Fruit fly (Drosophila melanogaster) whole organism, embryonic: ENCODE results near the gene mRpL28.
A peak's percentile ranks its signal among the peaks of the same experiment; 100 is the strongest.

Experiments used
- Ada2b ChIP-seq: fragments of 200-800 bp; sonication (Bioruptor generic); IDR thresholded peaks from 2 replicates; pipeline ENCODE4 v1.3.6; 2022; ENCODE audit warnings: missing biosample characterization, missing genetic modification characterization
- CG10366 ChIP-seq: fragments of 200-800 bp; sonication (Bioruptor generic); IDR thresholded peaks from 2 replicates; pipeline ENCODE4 v1.3.6; 2022; ENCODE audit warnings: missing biosample characterization, missing genetic modification characterization
- CG11504 ChIP-seq: fragments of 200-800 bp; sonication (Bioruptor generic); optimal IDR thresholded peaks from 3 replicates; lab custom pipeline; 2019; ENCODE audit warnings: missing biosample characterization, mild to moderate bottlenecking, missing genetic modification characterization, moderate library complexity
- CG14014 ChIP-seq: fragments of 200-800 bp; sonication (Bioruptor generic); IDR thresholded peaks from 2 replicates; pipeline ENCODE4 v1.3.6; 2022; ENCODE audit warnings: missing biosample characterization, missing genetic modification characterization
- CG15601 ChIP-seq: fragments of 200-800 bp; sonication (Bioruptor generic); optimal IDR thresholded peaks from 3 replicates; lab custom pipeline; 2019; ENCODE audit warnings: missing biosample characterization, mild to moderate bottlenecking, missing genetic modification characterization, moderate library complexity
- CG17802 ChIP-seq: fragments of 200-800 bp; sonication (Bioruptor generic); optimal IDR thresholded peaks from 2 replicates; lab custom pipeline; 2018; ENCODE audit warnings: missing biosample characterization, mild to moderate bottlenecking, missing genetic modification characterization, moderate library complexity
- CG17912 ChIP-seq: fragments of 200-800 bp; sonication (Bioruptor generic); optimal IDR thresholded peaks from 2 replicates; lab custom pipeline; 2018; ENCODE audit warnings: missing biosample characterization, mild to moderate bottlenecking, missing genetic modification characterization
- CG2116 ChIP-seq: fragments of 200-800 bp; sonication (Bioruptor generic); optimal IDR thresholded peaks from 3 replicates; lab custom pipeline; 2018; ENCODE audit warnings: missing biosample characterization, mild to moderate bottlenecking, missing genetic modification characterization
- CG2199 ChIP-seq: fragments of 200-800 bp; sonication (Bioruptor generic); IDR thresholded peaks from 3 replicates; pipeline ENCODE4 v1.3.6; 2022; ENCODE audit warnings: missing biosample characterization, missing genetic modification characterization
- CG2889 ChIP-seq: fragments of 200-800 bp; sonication (Bioruptor generic); IDR thresholded peaks from 3 replicates; pipeline ENCODE4 v1.3.6; 2022; ENCODE audit warnings: missing biosample characterization, missing genetic modification characterization
- CG31441 ChIP-seq: fragments of 200-800 bp; sonication (Bioruptor generic); IDR thresholded peaks from 2 replicates; pipeline ENCODE4 v1.3.6; 2022; ENCODE audit warnings: missing biosample characterization, missing genetic modification characterization
- CG32772 ChIP-seq: fragments of 200-800 bp; sonication (Bioruptor generic); IDR thresholded peaks from 2 replicates; pipeline ENCODE4 v1.3.6; 2022; ENCODE audit warnings: missing biosample characterization, missing genetic modification characterization
- CG34422 ChIP-seq: fragments of 200-800 bp; sonication (Bioruptor generic); IDR thresholded peaks from 3 replicates; pipeline ENCODE4 v1.3.6; 2022; ENCODE audit warnings: missing biosample characterization, missing genetic modification characterization
- CG4360 ChIP-seq: fragments of 200-800 bp; sonication (Bioruptor generic); IDR thresholded peaks from 2 replicates; pipeline ENCODE4 v1.3.6; 2022; ENCODE audit warnings: missing biosample characterization, missing genetic modification characterization
- CG4854 ChIP-seq: fragments of 200-800 bp; sonication (Bioruptor generic); optimal IDR thresholded peaks from 2 replicates; lab custom pipeline; 2016; ENCODE audit warnings: missing biosample characterization, missing genetic modification characterization, inconsistent platforms
- CG5180 ChIP-seq: fragments of 200-800 bp; sonication (Bioruptor generic); optimal IDR thresholded peaks from 3 replicates; lab custom pipeline; 2017; ENCODE audit warnings: missing biosample characterization, missing genetic modification characterization, mild to moderate bottlenecking, moderate library complexity, missing genetic modification reagents
- CG6854 ChIP-seq: fragments of 200-800 bp; sonication (Bioruptor generic); optimal IDR thresholded peaks from 3 replicates; lab custom pipeline; 2017; ENCODE audit warnings: missing biosample characterization, mild to moderate bottlenecking, missing genetic modification characterization
- CG8359 ChIP-seq: fragments of 200-800 bp; sonication (Bioruptor generic); optimal IDR thresholded peaks from 2 replicates; lab custom pipeline; 2017; ENCODE audit warnings: missing biosample characterization, mild to moderate bottlenecking, missing genetic modification characterization, borderline replicate concordance
- Doc3 ChIP-seq: fragments of 200-800 bp; sonication (Bioruptor generic); IDR thresholded peaks from 3 replicates; pipeline ENCODE4 v1.3.6; 2022; ENCODE audit warnings: missing biosample characterization, missing genetic modification characterization; ENCODE audit not compliant: partially characterized antibody
- Fer1 ChIP-seq: fragments of 200-800 bp; sonication (Bioruptor generic); optimal IDR thresholded peaks from 2 replicates; lab custom pipeline; 2017; ENCODE audit warnings: missing biosample characterization, mild to moderate bottlenecking, missing genetic modification characterization
- HLH54F ChIP-seq: fragments of 200-800 bp; sonication (Bioruptor generic); optimal IDR thresholded peaks from 3 replicates; lab custom pipeline; 2016; ENCODE audit warnings: missing biosample characterization, missing genetic modification characterization
- Hey ChIP-seq: fragments of 200-800 bp; sonication (Bioruptor generic); optimal IDR thresholded peaks from 3 replicates; lab custom pipeline; 2018; ENCODE audit warnings: missing biosample characterization, mild to moderate bottlenecking, missing genetic modification characterization
- Neu2 ChIP-seq: fragments of 200-800 bp; sonication (Bioruptor generic); optimal IDR thresholded peaks from 3 replicates; lab custom pipeline; 2016; ENCODE audit warnings: missing biosample characterization, missing genetic modification characterization, borderline replicate concordance
- Ptx1 ChIP-seq: fragments of 200-800 bp; sonication (Bioruptor generic); IDR thresholded peaks from 2 replicates; pipeline ENCODE4 v1.3.6; 2022; ENCODE audit warnings: missing biosample characterization, missing genetic modification characterization
- Sox102F ChIP-seq: fragments of 200-800 bp; sonication (Bioruptor generic); optimal IDR thresholded peaks from 2 replicates; lab custom pipeline; 2018; ENCODE audit warnings: missing biosample characterization, mild to moderate bottlenecking, missing genetic modification characterization, moderate library complexity
- TFAM ChIP-seq: fragments of 200-800 bp; sonication (Bioruptor generic); optimal IDR thresholded peaks from 2 replicates; lab custom pipeline; 2017; ENCODE audit warnings: missing biosample characterization, missing genetic modification characterization, inconsistent platforms
- Vsx1 ChIP-seq: fragments of 200-800 bp; sonication (Bioruptor generic); optimal IDR thresholded peaks from 2 replicates; lab custom pipeline; 2017; ENCODE audit warnings: missing biosample characterization, mild to moderate bottlenecking, missing genetic modification characterization, missing genetic modification reagents
- Xbp1 ChIP-seq: fragments of 200-800 bp; sonication (Bioruptor generic); optimal IDR thresholded peaks from 3 replicates; lab custom pipeline; 2016; ENCODE audit warnings: missing biosample characterization, mild to moderate bottlenecking, missing genetic modification characterization
- ato ChIP-seq: fragments of 200-800 bp; sonication (Bioruptor generic); IDR thresholded peaks from 2 replicates; pipeline ENCODE4 v1.3.6; 2022; ENCODE audit warnings: missing biosample characterization, missing genetic modification characterization; ENCODE audit not compliant: partially characterized antibody
- cg ChIP-seq: fragments of 200-800 bp; sonication (Bioruptor generic); optimal IDR thresholded peaks from 3 replicates; lab custom pipeline; 2019; ENCODE audit warnings: missing biosample characterization, mild to moderate bottlenecking, missing genetic modification characterization, moderate library complexity
- chinmo ChIP-seq: fragments of 200-800 bp; sonication (Bioruptor generic); IDR thresholded peaks from 4 replicates; pipeline ENCODE4 v1.3.6; 2022; ENCODE audit warnings: missing biosample characterization, missing genetic modification characterization; ENCODE audit not compliant: partially characterized antibody
- chm ChIP-seq: fragments of 200-800 bp; sonication (Bioruptor generic); IDR thresholded peaks from 2 replicates; pipeline ENCODE4 v1.3.6; 2022; ENCODE audit warnings: missing biosample characterization, missing genetic modification characterization
- chn ChIP-seq: fragments of 200-800 bp; sonication (Bioruptor generic); optimal IDR thresholded peaks from 2 replicates; lab custom pipeline; 2016; ENCODE audit warnings: missing biosample characterization, missing genetic modification characterization
- corto ChIP-seq: fragments of 200-800 bp; sonication (Bioruptor generic); optimal IDR thresholded peaks from 2 replicates; lab custom pipeline; 2016; ENCODE audit warnings: missing biosample characterization, mild to moderate bottlenecking, missing genetic modification characterization, moderate library complexity
- cwo ChIP-seq: fragments of 200-800 bp; sonication (Bioruptor generic); optimal IDR thresholded peaks from 3 replicates; lab custom pipeline; 2017; ENCODE audit warnings: missing biosample characterization, missing genetic modification characterization, mild to moderate bottlenecking, moderate library complexity, missing genetic modification reagents
- fd64A ChIP-seq: fragments of 200-800 bp; sonication (Bioruptor generic); optimal IDR thresholded peaks from 3 replicates; lab custom pipeline; 2018; ENCODE audit warnings: missing biosample characterization, mild to moderate bottlenecking, missing genetic modification characterization
- ftz-f1 ChIP-seq: fragments of 200-800 bp; sonication (Bioruptor generic); optimal IDR thresholded peaks from 2 replicates; lab custom pipeline; 2016; ENCODE audit warnings: missing biosample characterization, missing genetic modification characterization
- gem ChIP-seq: fragments of 200-800 bp; sonication (Bioruptor generic); optimal IDR thresholded peaks from 2 replicates; lab custom pipeline; 2019; ENCODE audit warnings: missing biosample characterization, mild to moderate bottlenecking, missing genetic modification characterization, moderate library complexity
- h ChIP-seq: fragments of >200 bp; optimal IDR thresholded peaks from 2 replicates; lab custom pipeline; 2017
- ham ChIP-seq: fragments of 200-800 bp; sonication (Bioruptor generic); IDR thresholded peaks from 2 replicates; pipeline ENCODE4 v1.3.6; 2022; ENCODE audit warnings: missing biosample characterization, missing genetic modification characterization
- lov ChIP-seq, 2 experiments: fragments of 200-800 bp in 1 of 2; fragments of >200 bp in 1 of 2; sonication (Bioruptor generic) in 1 of 2; IDR thresholded peaks in 1 of 2; optimal IDR thresholded peaks in 1 of 2; 2 replicates in 1 of 2; 3 replicates in 1 of 2; pipeline versions ENCODE4 v1.3.6 to Lab custom; 2017 to 2022; ENCODE audit warnings: missing biosample characterization in 1 of 2, missing genetic modification characterization in 1 of 2
- pfk ChIP-seq: fragments of 200-800 bp; sonication (Bioruptor generic); optimal IDR thresholded peaks from 2 replicates; lab custom pipeline; 2018; ENCODE audit warnings: missing biosample characterization, mild to moderate bottlenecking, missing genetic modification characterization, moderate library complexity
- pum ChIP-seq: fragments of 200-800 bp; sonication (Bioruptor generic); optimal IDR thresholded peaks from 2 replicates; lab custom pipeline; 2016; ENCODE audit warnings: missing biosample characterization, missing genetic modification characterization
- ranshi ChIP-seq: fragments of 200-800 bp; sonication (Bioruptor generic); IDR thresholded peaks from 2 replicates; pipeline ENCODE4 v1.3.6; 2022; ENCODE audit warnings: missing biosample characterization, missing genetic modification characterization
- rib ChIP-seq: fragments of 200-800 bp; sonication (Bioruptor generic); IDR thresholded peaks from 2 replicates; pipeline ENCODE4 v1.3.6; 2022; ENCODE audit warnings: missing biosample characterization, missing genetic modification characterization
- row ChIP-seq: fragments of 200-800 bp; sonication (Bioruptor generic); IDR thresholded peaks from 3 replicates; pipeline ENCODE4 v1.3.6; 2022; ENCODE audit warnings: missing biosample characterization, missing genetic modification characterization
- sc ChIP-seq, 3 experiments: fragments of >200 bp in 2 of 3; fragments of 200-800 bp in 1 of 3; sonication (Bioruptor generic) in 1 of 3; optimal IDR thresholded peaks; 2 replicates in 2 of 3; 3 replicates in 1 of 3; lab custom pipeline; 2017; ENCODE audit warnings: mild to moderate bottlenecking in 1 of 3, missing biosample characterization in 1 of 3, missing genetic modification characterization in 1 of 3, missing genetic modification reagents in 1 of 3
- usp ChIP-seq: fragments of >200 bp; optimal IDR thresholded peaks from 2 replicates; lab custom pipeline; 2017; ENCODE audit warnings: missing biosample characterization, missing genetic modification characterization
- vvl ChIP-seq: fragments of 200-800 bp; sonication (Bioruptor generic); IDR thresholded peaks from 2 replicates; pipeline ENCODE4 v1.3.6; 2022; ENCODE audit warnings: missing biosample characterization, missing genetic modification characterization
- wek ChIP-seq: fragments of 200-800 bp; sonication (Bioruptor generic); optimal IDR thresholded peaks from 3 replicates; lab custom pipeline; 2018; ENCODE audit warnings: missing biosample characterization, mild to moderate bottlenecking, missing genetic modification characterization, moderate library complexity

Gene mRpL28

dm6 chr2L:4945300-4945699, 28.5 kb upstream of the mRpL28 start, which contains the start of the genes mRpL24 and betaggt-I (continued):
- TF ChIP-seq Doc3 (GFP tag; lab: Robert Waterston, UW) (no peak), CG34422 (peak; percentile 98), h (no peak), vvl (GFP tag; lab: Robert Waterston, UW) (peak; percentile 99), Hey (tag; lab: Kevin White, UChicago) (peak; percentile 70), wek (peak; percentile 74), CG15601 (tag; lab: Kevin White, UChicago) (peak; percentile 96), usp (GFP tag; lab: Kevin White, UChicago) (no peak), chn (peak; percentile 89), CG2889 (GFP tag; lab: Robert Waterston, UW) (peak; percentile 95), ato (no peak), CG10366 (GFP tag; lab: Robert Waterston, UW) (peak; percentile 97), CG17802 (tag; lab: Kevin White, UChicago) (peak; percentile 84), CG17912 (GFP tag; lab: Kevin White, UChicago) (peak; percentile 90), CG4360 (peak; percentile 76), Ptx1 (GFP tag; lab: Robert Waterston, UW) (peak; percentile 98), rib (peak; percentile 92), CG14014 (GFP tag; lab: Robert Waterston, UW) (peak; percentile 96), CG2116 (GFP tag; lab: Kevin White, UChicago) (peak; percentile 85), Xbp1 (GFP tag; lab: Kevin White, UChicago) (peak; percentile 97), TFAM (peak; percentile 53), CG2199 (GFP tag; lab: Robert Waterston, UW) (peak; percentile 97), CG8359 (GFP tag; lab: Kevin White, UChicago) (peak; percentile 77), ranshi (peak; percentile 97), cg (GFP tag; lab: Kevin White, UChicago) (no peak), ham (GFP tag; lab: Robert Waterston, UW) (peak; percentile 88), CG11504 (tag; lab: Kevin White, UChicago) (peak; percentile 95), HLH54F (GFP tag; lab: Kevin White, UChicago) (peak; percentile 85), CG31441 (peak; percentile 97), chinmo (GFP tag; lab: Robert Waterston, UW) (no peak), ftz-f1 (peak; percentile 49), pfk (peak; percentile 44), Fer1 (GFP tag; lab: Kevin White, UChicago) (peak; percentile 96), lov (optimal IDR thresholded peaks at IDR 0.05; lab: Kevin White, UChicago) (no peak), lov (GFP tag; IDR thresholded peaks at IDR 0.05; lab: Robert Waterston, UW) (peak; percentile 93), Vsx1 (GFP tag; lab: Kevin White, UChicago) (peak; percentile 79), CG4854 (peak; percentile 87), pum (peak; percentile 80), chm (GFP tag; lab: Robert Waterston, UW) (peak; percentile 94), Neu2 (GFP tag; lab: Kevin White, UChicago) (no peak), gem (tag; lab: Kevin White, UChicago) (peak; percentile 99), CG6854 (GFP tag; lab: Kevin White, UChicago) (peak; percentile 81), fd64A (GFP tag; lab: Kevin White, UChicago) (peak; percentile 53), CG5180 (GFP tag; lab: Kevin White, UChicago) (peak; percentile 78), CG32772 (GFP tag; lab: Robert Waterston, UW) (peak; percentile 96), Ada2b (peak; percentile 96), corto (peak; percentile 89), Sox102F (peak; percentile 98), row (GFP tag; lab: Robert Waterston, UW) (peak; percentile 99), sc (optimal IDR thresholded peaks at IDR 0.05; lab: Kevin White, UChicago) (no peak), sc (GFP tag; optimal IDR thresholded peaks at IDR 0.05; lab: Kevin White, UChicago) (peak; percentile 83), cwo (GFP tag; lab: Kevin White, UChicago) (peak; percentile 89)
